Worm (Caenorhabditis elegans): ENCODE measurements around the gene str-3.
A peak's percentile ranks its signal among the peaks of the same experiment; 100 is the strongest.

Gene str-3

ce11 chrIV:11100271-11100670 lies at the start of gene str-3:
Gene str-3 (minus strand): TSS chrIV:11100371.
- TF ChIP-seq mec-3 (tag; optimal IDR thresholded peaks at IDR 0.05; ENCODE audit: borderline replicate concordance) (no peak), fkh-6 (tag; optimal IDR thresholded peaks at IDR 0.05) (no peak), ceh-34 (tag; optimal IDR thresholded peaks at IDR 0.05) (no peak), ceh-9 (tag; optimal IDR thresholded peaks at IDR 0.05) (no peak), K09A11.1 (tag; optimal IDR thresholded peaks at IDR 0.05; ENCODE audit: insufficient read depth) (no peak), che-1 (tag; optimal IDR thresholded peaks at IDR 0.05) (no peak), nhr-11 (tag; optimal IDR thresholded peaks at IDR 0.05) (no peak), lin-11 (tag; optimal IDR thresholded peaks at IDR 0.05) (no peak), ceh-30 (tag; optimal IDR thresholded peaks at IDR 0.05) (no peak), hlh-30 (tag; optimal IDR thresholded peaks at IDR 0.05; ENCODE audit: insufficient read depth) (no peak), Y22D7AL.16 (tag; optimal IDR thresholded peaks at IDR 0.05) (no peak)

ce11 chrIV:11149454-11150163 lies 49.4 kb upstream of the str-3 start, which contains the start of the genes F01G4.6 and pfd-1:
Gene F01G4.6 (minus strand): TSS chrIV:11149504.
Gene pfd-1 (plus strand): TSS chrIV:11150113.
- TF ChIP-seq sdc-2 (tag; optimal IDR thresholded peaks at IDR 0.05) (no peak), ceh-31 (tag; optimal IDR thresholded peaks at IDR 0.05) (peak; percentile 50), nfya-1 (tag; optimal IDR thresholded peaks at IDR 0.05) (peak; percentile 90), hlh-13 (GFP tag; optimal IDR thresholded peaks at IDR 0.05) (no peak), eyg-1 (tag; optimal IDR thresholded peaks at IDR 0.05) (no peak), hlh-15 (tag; optimal IDR thresholded peaks at IDR 0.05) (no peak), ceh-22 (tag; optimal IDR thresholded peaks at IDR 0.05) (no peak), C08G9.2 (tag; optimal IDR thresholded peaks at IDR 0.05) (no peak), gmeb-2 (tag; optimal IDR thresholded peaks at IDR 0.05) (peak; percentile 12), fax-1 (tag; optimal IDR thresholded peaks at IDR 0.05) (no peak), hlh-8 (tag; optimal IDR thresholded peaks at IDR 0.05) (no peak), ceh-45 (GFP tag; IDR thresholded peaks at IDR 0.05) (no peak), C38D4.7 (GFP tag; optimal IDR thresholded peaks at IDR 0.05) (no peak), ttx-3 (tag; optimal IDR thresholded peaks at IDR 0.05) (no peak), pros-1 (tag; optimal IDR thresholded peaks at IDR 0.05) (no peak), K02D7.2 (tag; optimal IDR thresholded peaks at IDR 0.05) (no peak), ceh-14 (tag; optimal IDR thresholded peaks at IDR 0.05) (no peak), nhr-232 (tag; optimal IDR thresholded peaks at IDR 0.05) (no peak), ztf-16 (tag; optimal IDR thresholded peaks at IDR 0.05) (no peak), ceh-34 (tag; optimal IDR thresholded peaks at IDR 0.05) (peak; percentile 14), unc-3 (GFP tag; conservative IDR thresholded peaks at IDR 0.05) (peak; percentile 29; the same call in 1 of the 2 replicates), unc-3 (tag; optimal IDR thresholded peaks at IDR 0.05) (no peak), nhr-11 (tag; optimal IDR thresholded peaks at IDR 0.05) (no peak), ceh-2 (tag; optimal IDR thresholded peaks at IDR 0.05) (no peak), sox-4 (tag; optimal IDR thresholded peaks at IDR 0.05) (no peak), lin-11 (tag; optimal IDR thresholded peaks at IDR 0.05) (no peak), ceh-6 (GFP tag; optimal IDR thresholded peaks at IDR 0.05) (no peak), pat-9 (tag; optimal IDR thresholded peaks at IDR 0.05) (no peak), tbx-7 (tag; optimal IDR thresholded peaks at IDR 0.05) (no peak), F13H6.1 (tag; optimal IDR thresholded peaks at IDR 0.05) (peak; percentile 11), T23F11.4 (GFP tag; optimal IDR thresholded peaks at IDR 0.05) (no peak), ceh-19 (GFP tag; optimal IDR thresholded peaks at IDR 0.05) (no peak), unc-86 (tag; optimal IDR thresholded peaks at IDR 0.05) (no peak), npax-4 (tag; optimal IDR thresholded peaks at IDR 0.05) (no peak), hlh-6 (tag; optimal IDR thresholded peaks at IDR 0.05) (no peak), dmd-4 (tag; optimal IDR thresholded peaks at IDR 0.05; ENCODE audit: borderline replicate concordance) (no peak), che-1 (tag; optimal IDR thresholded peaks at IDR 0.05) (no peak), ahr-1 (tag; optimal IDR thresholded peaks at IDR 0.05) (no peak), rnt-1 (tag; optimal IDR thresholded peaks at IDR 0.05) (peak; percentile 3), ceh-48 (tag; optimal IDR thresholded peaks at IDR 0.05) (no peak), lim-6 (tag; optimal IDR thresholded peaks at IDR 0.05) (no peak), ref-2 (tag; optimal IDR thresholded peaks at IDR 0.05) (peak; percentile 25), mec-3 (tag; optimal IDR thresholded peaks at IDR 0.05; ENCODE audit: borderline replicate concordance) (no peak), ama-1 (optimal IDR thresholded peaks at IDR 0.05) (no peak), hlh-30 (tag; optimal IDR thresholded peaks at IDR 0.05; ENCODE audit: insufficient read depth) (no peak), Y22D7AL.16 (tag; optimal IDR thresholded peaks at IDR 0.05) (no peak)
